Worm (Caenorhabditis elegans): ENCODE data around the gene npr-24.

DNA sequence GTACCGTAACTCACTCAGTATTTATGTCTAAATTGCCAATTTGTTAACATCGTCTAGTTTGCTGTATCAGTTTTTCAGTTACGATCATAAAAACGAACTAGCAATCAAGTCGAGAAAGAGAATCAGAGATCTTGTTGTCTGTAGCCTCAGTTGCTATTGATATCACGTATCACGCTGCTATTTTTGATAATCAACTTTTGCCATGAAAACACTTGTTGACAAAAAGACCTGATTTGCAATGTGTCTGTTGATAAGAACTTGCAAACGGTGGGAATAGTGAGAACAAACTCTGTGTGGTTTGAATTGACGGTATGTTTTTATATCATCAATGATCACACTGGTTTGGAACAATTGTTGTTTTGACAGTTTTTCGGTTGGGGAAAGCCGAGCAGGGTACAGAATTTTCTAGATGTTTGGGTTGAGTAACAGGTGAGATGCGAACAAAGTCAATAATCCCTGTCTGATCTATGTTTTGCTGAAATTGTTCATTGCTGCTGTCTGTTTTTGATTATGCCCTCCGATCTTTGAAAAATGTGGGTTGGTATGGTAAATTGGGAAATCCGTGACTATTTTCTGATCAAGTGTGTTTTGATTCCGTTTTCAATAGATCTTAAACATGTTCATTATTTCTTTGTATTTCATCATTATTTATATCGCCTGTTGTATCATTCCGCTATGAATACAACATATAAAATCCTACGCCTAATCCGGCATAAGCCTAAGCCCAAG lies 22.6 kb upstream of the npr-24 start:
- TF ChIP-seq nhr-237 (tag; optimal IDR thresholded peaks at IDR 0.05) (no peak), elt-3 (tag; optimal IDR thresholded peaks at IDR 0.05) (no peak), unc-39 (tag; optimal IDR thresholded peaks at IDR 0.05) (no peak), unc-62 (GFP tag; optimal IDR thresholded peaks at IDR 0.05) (no peak), hlh-1 (tag; optimal IDR thresholded peaks at IDR 0.05) (no peak), sptf-1 (tag; optimal IDR thresholded peaks at IDR 0.05) (no peak), ztf-11 (tag; optimal IDR thresholded peaks at IDR 0.05) (no peak), tbx-8 (GFP tag; optimal IDR thresholded peaks at IDR 0.05) (no peak), lin-13 (tag; optimal IDR thresholded peaks at IDR 0.05) (no peak), nhr-12 (tag; optimal IDR thresholded peaks at IDR 0.05) (no peak), snpc-4 (tag; optimal IDR thresholded peaks at IDR 0.05) (no peak)
